Worm (Caenorhabditis elegans) whole organism, early embryonic: ENCODE results near the gene gln-5.

Experiments
- B0310.2 ChIP-seq: sonication (generic microtip); optimal IDR thresholded peaks from 2 replicates; lab custom pipeline; 2016; ENCODE audit warnings: mild to moderate bottlenecking, missing genetic modification characterization, missing compliant biosample characterization
- F13C5.2 ChIP-seq: sonication (generic microtip); optimal IDR thresholded peaks from 2 replicates; lab custom pipeline; 2017; ENCODE audit warnings: mild to moderate bottlenecking, missing genetic modification characterization, inconsistent platforms, missing compliant biosample characterization
- aly-1 ChIP-seq: sonication (generic microtip); optimal IDR thresholded peaks from 2 replicates; lab custom pipeline; 2016; ENCODE audit warnings: missing genetic modification characterization, missing compliant biosample characterization
- ama-1 ChIP-seq: fragments of 150-350 bp; optimal IDR thresholded peaks from 2 replicates; lab custom pipeline; 2014
- ceh-13 ChIP-seq: fragments of 200-800 bp; sonication (Bioruptor generic); optimal IDR thresholded peaks from 2 replicates; lab custom pipeline; 2018; ENCODE audit warnings: mild to moderate bottlenecking, missing genetic modification characterization, missing compliant biosample characterization
- ceh-36 ChIP-seq: sonication (generic microtip); optimal IDR thresholded peaks from 2 replicates; lab custom pipeline; 2016; ENCODE audit warnings: missing genetic modification characterization, inconsistent platforms, missing compliant biosample characterization
- ets-7 ChIP-seq: sonication (generic microtip); optimal IDR thresholded peaks from 2 replicates; lab custom pipeline; 2016; ENCODE audit warnings: missing genotype, missing genetic modification characterization, missing compliant biosample characterization
- flt-1 ChIP-seq: fragments of 200-800 bp; sonication (Bioruptor generic); IDR thresholded peaks from 2 replicates; pipeline ENCODE4 v1.3.6; 2022; ENCODE audit warnings: missing genetic modification characterization, missing compliant biosample characterization
- hmbx-1 ChIP-seq: sonication (generic microtip); optimal IDR thresholded peaks from 2 replicates; lab custom pipeline; 2016; ENCODE audit warnings: mild to moderate bottlenecking, missing genetic modification characterization, missing compliant biosample characterization
- hmg-4 ChIP-seq: fragments of 200-800 bp; sonication (Bioruptor generic); optimal IDR thresholded peaks from 2 replicates; lab custom pipeline; 2018; ENCODE audit warnings: mild to moderate bottlenecking, missing genetic modification characterization, missing compliant biosample characterization
- hnd-1 ChIP-seq: sonication (generic microtip); optimal IDR thresholded peaks from 2 replicates; lab custom pipeline; 2016; ENCODE audit warnings: missing genetic modification characterization, missing compliant biosample characterization
- pes-1 ChIP-seq: fragments of 200-800 bp; sonication (Bioruptor generic); IDR thresholded peaks from 2 replicates; pipeline ENCODE4 v1.3.6; 2022; ENCODE audit warnings: missing genetic modification reagents, missing genetic modification characterization, missing compliant biosample characterization
- scrt-1 ChIP-seq: fragments of 200-800 bp; sonication (Bioruptor generic); IDR thresholded peaks from 2 replicates; pipeline ENCODE4 v1.3.6; 2022; ENCODE audit warnings: missing genetic modification characterization, missing compliant biosample characterization
- sea-1 ChIP-seq: fragments of 200-800 bp; sonication (Bioruptor generic); conservative IDR thresholded peaks from 2 replicates; pipeline ENCODE4 v1.3.6; 2022; ENCODE audit warnings: missing genetic modification characterization, missing compliant biosample characterization
- tbx-11 ChIP-seq: fragments of 200-800 bp; sonication (Bioruptor generic); IDR thresholded peaks from 2 replicates; pipeline ENCODE4 v1.3.6; 2022; ENCODE audit warnings: missing genetic modification characterization, missing compliant biosample characterization
- tbx-37 ChIP-seq: fragments of 200-800 bp; sonication (Bioruptor generic); conservative IDR thresholded peaks from 2 replicates; pipeline ENCODE4 v1.3.6; 2022; ENCODE audit warnings: missing genetic modification reagents, missing genetic modification characterization, missing compliant biosample characterization
- tra-4 ChIP-seq: sonication (generic microtip); optimal IDR thresholded peaks from 2 replicates; lab custom pipeline; 2017; ENCODE audit warnings: missing genetic modification characterization, missing compliant biosample characterization

gln-5 gene

DNA sequence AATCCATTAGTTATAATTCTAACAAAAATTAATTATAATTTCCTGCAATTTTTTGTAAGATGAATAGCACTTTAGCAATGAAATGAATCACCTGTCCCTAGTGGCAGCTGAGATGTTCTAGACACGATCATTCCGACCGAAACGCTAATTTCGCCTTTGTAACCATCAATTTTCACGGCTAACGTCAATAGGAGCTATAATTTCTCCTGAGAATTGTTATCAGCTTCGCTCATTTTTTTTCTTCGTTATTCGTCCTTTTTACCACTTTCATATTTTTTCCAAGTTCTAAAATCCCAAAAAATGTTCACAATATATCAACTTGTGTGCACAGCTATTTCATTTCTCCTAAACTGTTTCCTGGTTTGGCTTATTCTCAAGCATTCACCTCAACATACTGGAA is 8.2 kb downstream of the gln-5 start, which contains the start of gene str-187:
str-187 (plus strand) TSS at position 301 of the 400 bp plus-strand sequence.
- TF ChIP-seq ama-1 (lab: Kevin White, UChicago): no peak
- no peak for TF ChIP-seq ceh-13 (GFP tag; lab: Kevin White, UChicago)
- no peak for TF ChIP-seq aly-1 (tag; lab: Kevin White, UChicago)
- no peak for TF ChIP-seq tbx-11 (GFP tag; lab: Robert Waterston, UW)
- no peak for TF ChIP-seq pes-1 (GFP tag; lab: Robert Waterston, UW)
- no peak for TF ChIP-seq scrt-1
- TF ChIP-seq tra-4: no peak
- no peak for TF ChIP-seq B0310.2 (tag; lab: Kevin White, UChicago)

- TF ChIP-seq pes-1 (GFP tag; lab: Robert Waterston, UW) (no peak), tbx-11 (GFP tag; lab: Robert Waterston, UW) (no peak), tra-4 (no peak)
Measured at ce11 chrIV:17264714-17265113, 8.7 kb downstream of the gln-5 start, which contains the start of gene F26D10.13. Gene F26D10.13, minus strand, starts transcription at chrIV:17264814.

ce11 chrIV:17263714-17264113 is 9.7 kb downstream of the gln-5 start:
- TF ChIP-seq hmbx-1 (tag; lab: Kevin White, UChicago) (no peak), flt-1 (no peak), tbx-11 (GFP tag; lab: Robert Waterston, UW) (no peak), hnd-1 (no peak), sea-1 (GFP tag; lab: Robert Waterston, UW) (no peak), B0310.2 (tag; lab: Kevin White, UChicago) (no peak), F13C5.2 (tag; lab: Kevin White, UChicago) (no peak), aly-1 (tag; lab: Kevin White, UChicago) (no peak), ets-7 (no peak), ceh-36 (tag; lab: Kevin White, UChicago) (no peak), scrt-1 (no peak)

DNA sequence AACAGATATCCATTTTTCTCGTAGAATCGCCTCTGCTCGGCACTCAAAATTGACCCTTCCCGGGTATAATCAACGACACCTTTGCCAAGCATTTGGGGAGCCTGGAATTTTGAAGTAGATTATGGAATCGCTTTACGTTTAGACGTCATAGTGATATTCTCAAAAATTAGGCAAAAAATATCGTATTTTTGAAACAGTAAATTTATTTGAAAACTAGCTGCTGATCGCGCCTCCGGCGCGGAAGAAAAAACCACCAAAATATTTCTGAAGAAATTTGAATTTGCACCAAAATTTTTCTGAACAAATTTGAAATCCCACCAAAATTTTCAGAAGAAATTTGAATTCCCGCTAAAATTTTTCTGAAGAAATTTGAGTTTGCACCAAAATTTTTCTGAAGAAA is 11.1 kb downstream of the gln-5 start, which contains the start of gene ZK550.6:
ZK550.6 (minus strand) TSS at position 101 of the 400 bp plus-strand sequence.
- no peak for TF ChIP-seq B0310.2 (tag; lab: Kevin White, UChicago)
- TF ChIP-seq tbx-11 (GFP tag; lab: Robert Waterston, UW): no peak
- no peak for TF ChIP-seq F13C5.2 (tag; lab: Kevin White, UChicago)
- no peak for TF ChIP-seq ceh-36 (tag; lab: Kevin White, UChicago)
- TF ChIP-seq scrt-1: no peak
- TF ChIP-seq sea-1 (GFP tag; lab: Robert Waterston, UW): no peak
- no peak for TF ChIP-seq tra-4
- TF ChIP-seq tbx-37 (GFP tag; lab: Robert Waterston, UW): no peak
- no peak for TF ChIP-seq flt-1
- TF ChIP-seq pes-1 (GFP tag; lab: Robert Waterston, UW): no peak
- no peak for TF ChIP-seq hmbx-1 (tag; lab: Kevin White, UChicago)
- no peak for TF ChIP-seq aly-1 (tag; lab: Kevin White, UChicago)
- TF ChIP-seq ama-1 (lab: Kevin White, UChicago): no peak
- TF ChIP-seq hmg-4 (GFP tag; lab: Kevin White, UChicago): no peak
- no peak for TF ChIP-seq ets-7

DNA sequence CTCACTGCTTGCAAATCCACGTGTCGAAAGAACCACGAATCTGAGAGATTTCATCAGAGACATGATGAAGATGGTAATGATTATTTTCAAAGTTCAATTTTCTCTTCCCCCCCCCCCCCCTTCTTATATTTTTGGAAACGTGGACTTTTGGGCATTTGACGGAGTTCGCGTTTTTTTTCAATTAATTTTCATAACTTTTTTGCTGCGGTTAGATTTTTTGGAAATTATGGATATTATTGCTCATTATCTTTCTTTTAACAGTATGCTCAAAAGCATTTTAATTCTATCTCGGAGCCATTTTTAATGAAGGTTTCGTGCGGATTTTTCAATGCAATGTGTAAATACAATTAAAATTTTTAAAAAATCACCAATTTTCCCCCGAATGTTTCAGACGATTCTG is 14.1 kb downstream of the gln-5 start, which contains the start of gene phyh-1:
phyh-1 (minus strand) TSS at position 101 of the 400 bp plus-strand sequence.
- TF ChIP-seq B0310.2 (tag; lab: Kevin White, UChicago) (no peak), tbx-11 (GFP tag; lab: Robert Waterston, UW) (no peak), pes-1 (GFP tag; lab: Robert Waterston, UW) (no peak), scrt-1 (no peak)

ce11 chrIV:17258824-17259223 is 14.6 kb downstream of the gln-5 start:
- no peak for TF ChIP-seq hmbx-1 (tag; lab: Kevin White, UChicago)
- TF ChIP-seq B0310.2 (tag; lab: Kevin White, UChicago): no peak
- no peak for TF ChIP-seq F13C5.2 (tag; lab: Kevin White, UChicago)
- no peak for TF ChIP-seq ama-1 (lab: Kevin White, UChicago)
- TF ChIP-seq tbx-37 (GFP tag; lab: Robert Waterston, UW): no peak
- TF ChIP-seq flt-1: no peak
- no peak for TF ChIP-seq sea-1 (GFP tag; lab: Robert Waterston, UW)
- TF ChIP-seq pes-1 (GFP tag; lab: Robert Waterston, UW): no peak
- TF ChIP-seq hnd-1: no peak
- TF ChIP-seq scrt-1: no peak

- no peak for TF ChIP-seq F13C5.2 (tag; lab: Kevin White, UChicago)
- no peak for TF ChIP-seq B0310.2 (tag; lab: Kevin White, UChicago)
- no peak for TF ChIP-seq sea-1 (GFP tag; lab: Robert Waterston, UW)
- no peak for TF ChIP-seq ets-7
- TF ChIP-seq ceh-13 (GFP tag; lab: Kevin White, UChicago): no peak
- no peak for TF ChIP-seq pes-1 (GFP tag; lab: Robert Waterston, UW)
- no peak for TF ChIP-seq tra-4
- TF ChIP-seq hmg-4 (GFP tag; lab: Kevin White, UChicago): no peak
- TF ChIP-seq tbx-37 (GFP tag; lab: Robert Waterston, UW): no peak
- TF ChIP-seq scrt-1: no peak
- TF ChIP-seq ama-1 (lab: Kevin White, UChicago): no peak
- no peak for TF ChIP-seq tbx-11 (GFP tag; lab: Robert Waterston, UW)
- no peak for TF ChIP-seq flt-1
- no peak for TF ChIP-seq ceh-36 (tag; lab: Kevin White, UChicago)
Measured at ce11 chrIV:17255001-17255400, 18.5 kb downstream of the gln-5 start, which contains the start of gene gtf-2E1. Gene gtf-2E1, plus strand, starts transcription at chrIV:17255301.

DNA sequence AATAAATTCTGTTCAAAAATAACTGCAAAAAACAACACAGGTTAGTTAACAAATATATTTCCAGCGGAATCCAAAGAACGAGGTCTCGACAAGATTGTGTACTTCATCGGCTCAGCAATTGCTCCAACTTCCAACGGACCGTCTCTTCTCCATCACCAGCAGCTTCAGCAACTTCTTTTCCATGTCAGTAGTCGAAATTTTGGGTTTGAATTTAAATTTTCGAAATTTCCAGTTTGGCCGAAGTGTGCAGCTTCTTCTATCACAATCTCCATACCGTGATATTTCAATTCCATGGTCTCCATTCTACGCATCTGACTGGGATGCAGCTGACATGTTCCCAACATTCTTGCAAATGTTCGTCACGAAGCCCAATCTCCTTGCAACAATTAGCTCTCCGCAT is 20.0 kb downstream of the gln-5 start:
- TF ChIP-seq flt-1 (no peak), hmbx-1 (tag; lab: Kevin White, UChicago) (no peak), tra-4 (no peak)
